Worm (Caenorhabditis elegans) whole organism, mixed stage, embryonic: ENCODE measurements around the gene R09E10.8.
A peak's percentile ranks its signal among the peaks of the same experiment; 100 is the strongest.

Source experiments
- bed-3 ChIP-seq: fragments of 200-800 bp; sonication (Bioruptor generic); optimal IDR thresholded peaks from 3 replicates; lab custom pipeline; 2018; ENCODE audit warnings: mild to moderate bottlenecking, missing genetic modification characterization, moderate library complexity, missing compliant biosample characterization
- blmp-1 ChIP-seq: fragments of 150-350 bp; optimal IDR thresholded peaks from 2 replicates; lab custom pipeline; 2014; ENCODE audit warnings: missing biosample characterization, missing genetic modification characterization
- ceh-39 ChIP-seq: fragments of 150-350 bp; optimal IDR thresholded peaks from 2 replicates; lab custom pipeline; 2014; ENCODE audit warnings: missing biosample characterization, missing genetic modification characterization
- ceh-43 ChIP-seq: fragments of 200-800 bp; sonication (Bioruptor generic); optimal IDR thresholded peaks from 2 replicates; lab custom pipeline; 2018; ENCODE audit warnings: mild to moderate bottlenecking, missing genetic modification characterization, moderate library complexity, missing compliant biosample characterization
- ceh-83 ChIP-seq: fragments of 200-800 bp; sonication (Bioruptor generic); optimal IDR thresholded peaks from 2 replicates; lab custom pipeline; 2018; ENCODE audit warnings: mild to moderate bottlenecking, missing genetic modification characterization, missing compliant biosample characterization
- ces-1 ChIP-seq: fragments of 150-350 bp; optimal IDR thresholded peaks from 2 replicates; lab custom pipeline; 2014; ENCODE audit warnings: missing biosample characterization, missing genetic modification reagents, missing genetic modification characterization
- drap-1 ChIP-seq: fragments of 200-800 bp; sonication (Bioruptor generic); optimal IDR thresholded peaks from 3 replicates; lab custom pipeline; 2018; ENCODE audit warnings: mild to moderate bottlenecking, missing genetic modification characterization, missing compliant biosample characterization
- elt-3 ChIP-seq: fragments of 150-350 bp; optimal IDR thresholded peaks from 2 replicates; lab custom pipeline; 2014; ENCODE audit warnings: missing biosample characterization, missing genetic modification characterization
- flh-1 ChIP-seq: fragments of 200-800 bp; sonication (Bioruptor generic); optimal IDR thresholded peaks from 2 replicates; lab custom pipeline; 2018; ENCODE audit warnings: mild to moderate bottlenecking, missing genetic modification characterization, moderate library complexity, missing compliant biosample characterization
- ham-2 ChIP-seq: fragments of 200-800 bp; sonication (Bioruptor generic); optimal IDR thresholded peaks from 2 replicates; lab custom pipeline; 2018; ENCODE audit warnings: mild to moderate bottlenecking, missing genetic modification characterization, missing compliant biosample characterization
- lin-13 ChIP-seq: fragments of 150-350 bp; optimal IDR thresholded peaks from 2 replicates; lab custom pipeline; 2014; ENCODE audit warnings: missing biosample characterization, missing genetic modification characterization
- lin-32 ChIP-seq: fragments of 200-800 bp; sonication (Bioruptor generic); optimal IDR thresholded peaks from 2 replicates; lab custom pipeline; 2018; ENCODE audit warnings: mild to moderate bottlenecking, missing genetic modification characterization, missing compliant biosample characterization
- lsy-2 ChIP-seq: fragments of 150-350 bp; optimal IDR thresholded peaks from 2 replicates; lab custom pipeline; 2014; ENCODE audit warnings: missing biosample characterization, missing genetic modification characterization
- mab-5 ChIP-seq: fragments of 150-350 bp; optimal IDR thresholded peaks from 2 replicates; lab custom pipeline; 2014; ENCODE audit warnings: missing biosample characterization, missing genetic modification characterization
- mep-1 ChIP-seq: fragments of 150-350 bp; optimal IDR thresholded peaks from 2 replicates; lab custom pipeline; 2017; ENCODE audit warnings: missing biosample characterization, missing genetic modification reagents, missing genetic modification characterization, inconsistent platforms
- nhr-12 ChIP-seq: fragments of 150-350 bp; optimal IDR thresholded peaks from 2 replicates; lab custom pipeline; 2014; ENCODE audit warnings: missing biosample characterization, missing genetic modification characterization
- nhr-2 ChIP-seq: fragments of 150-350 bp; optimal IDR thresholded peaks from 2 replicates; lab custom pipeline; 2014; ENCODE audit warnings: missing biosample characterization, missing genetic modification characterization
- nhr-237 ChIP-seq: fragments of 150-350 bp; optimal IDR thresholded peaks from 2 replicates; lab custom pipeline; 2014; ENCODE audit warnings: missing biosample characterization, missing genetic modification characterization
- nhr-28 ChIP-seq: fragments of 150-350 bp; optimal IDR thresholded peaks from 2 replicates; lab custom pipeline; 2014; ENCODE audit warnings: missing biosample characterization, missing genetic modification characterization
- nhr-76 ChIP-seq: sonication (generic microtip); optimal IDR thresholded peaks from 2 replicates; lab custom pipeline; 2017; ENCODE audit warnings: missing biosample characterization, missing genetic modification characterization
- pha-4 ChIP-seq: fragments of 150-350 bp; optimal IDR thresholded peaks from 2 replicates; lab custom pipeline; 2018; ENCODE audit warnings: missing biosample characterization, missing genetic modification reagents, missing genetic modification characterization
- sem-2 ChIP-seq: fragments of 200-800 bp; sonication (Bioruptor generic); optimal IDR thresholded peaks from 2 replicates; lab custom pipeline; 2018; ENCODE audit warnings: mild to moderate bottlenecking, missing genetic modification characterization, missing compliant biosample characterization
- snpc-4 ChIP-seq: fragments of 150-350 bp; optimal IDR thresholded peaks from 2 replicates; lab custom pipeline; 2014; ENCODE audit warnings: missing biosample characterization, missing genetic modification characterization
- sptf-1 ChIP-seq: sonication (generic microtip); optimal IDR thresholded peaks from 2 replicates; lab custom pipeline; 2017; ENCODE audit warnings: mild to moderate bottlenecking, missing genetic modification characterization, moderate library complexity, missing compliant biosample characterization
- tbx-8 ChIP-seq: fragments of 200-800 bp; sonication (Bioruptor generic); optimal IDR thresholded peaks from 2 replicates; lab custom pipeline; 2018; ENCODE audit warnings: mild to moderate bottlenecking, missing genetic modification characterization, moderate library complexity, missing compliant biosample characterization
- unc-120 ChIP-seq: sonication (generic microtip); optimal IDR thresholded peaks from 2 replicates; lab custom pipeline; 2017; ENCODE audit warnings: missing genetic modification characterization, missing compliant biosample characterization; ENCODE audit not compliant: poor library complexity, severe bottlenecking
- unc-39 ChIP-seq: fragments of 150-350 bp; optimal IDR thresholded peaks from 2 replicates; lab custom pipeline; 2014; ENCODE audit warnings: missing biosample characterization, missing genetic modification characterization
- unc-62 ChIP-seq: fragments of 150-350 bp; optimal IDR thresholded peaks from 2 replicates; lab custom pipeline; 2014; ENCODE audit warnings: missing biosample characterization, missing genetic modification reagents, missing genetic modification characterization
- zip-8 ChIP-seq: fragments of 150-350 bp; optimal IDR thresholded peaks from 2 replicates; lab custom pipeline; 2014; ENCODE audit warnings: missing biosample characterization, missing genetic modification characterization
- ztf-11 ChIP-seq: fragments of 150-350 bp; optimal IDR thresholded peaks from 2 replicates; lab custom pipeline; 2014; ENCODE audit warnings: missing biosample characterization, missing genetic modification characterization

The R09E10.8 gene

ce11 chrIV:10345486-10345885 is 35.3 kb upstream of the R09E10.8 start:
- no peak for TF ChIP-seq nhr-237 (tag; lab: Kevin White, UChicago)
- TF ChIP-seq pha-4 (tag; lab: Kevin White, UChicago) = no peak
- TF ChIP-seq unc-39 (tag; lab: Kevin White, UChicago) = no peak
- no peak for TF ChIP-seq nhr-28 (tag; lab: Kevin White, UChicago)
- no peak for TF ChIP-seq sptf-1
- TF ChIP-seq blmp-1 (tag; lab: Kevin White, UChicago) = no peak
- no peak for TF ChIP-seq ztf-11 (tag; lab: Kevin White, UChicago)
- no peak for TF ChIP-seq ham-2 (GFP tag; lab: Kevin White, UChicago)
- no peak for TF ChIP-seq lin-32 (GFP tag; lab: Kevin White, UChicago)
- TF ChIP-seq nhr-76 (tag; lab: Kevin White, UChicago) = no peak
- TF ChIP-seq, all 35 proteins: peak for 0

- peak; percentile 40 for TF ChIP-seq ces-1 (GFP tag; lab: Kevin White, UChicago)
- TF ChIP-seq sem-2 (GFP tag; lab: Kevin White, UChicago) = no peak
- TF ChIP-seq flh-1 = no peak
- no peak for TF ChIP-seq lsy-2
- TF ChIP-seq bed-3 = no peak
- peak; percentile 22 for TF ChIP-seq mep-1
- no peak for TF ChIP-seq lin-13
- no peak for TF ChIP-seq unc-39 (tag; lab: Kevin White, UChicago)
- TF ChIP-seq tbx-8 (GFP tag; lab: Kevin White, UChicago) = no peak
- TF ChIP-seq unc-120 (tag; lab: Kevin White, UChicago) = peak; percentile 43
These were observed 34.4 kb upstream of the R09E10.8 start for ce11 chrIV:10344621-10345020.

ce11 chrIV:10342361-10342706 is 32.1 kb upstream of the R09E10.8 start:
- peak; percentile 84 for TF ChIP-seq blmp-1 (tag; lab: Kevin White, UChicago)
- TF ChIP-seq nhr-28 (tag; lab: Kevin White, UChicago) = no peak
- TF ChIP-seq unc-120 (tag; lab: Kevin White, UChicago) = peak; percentile 55
- no peak for TF ChIP-seq nhr-12 (tag; lab: Kevin White, UChicago)
- no peak for TF ChIP-seq nhr-76 (tag; lab: Kevin White, UChicago)
- TF ChIP-seq drap-1 (GFP tag; lab: Kevin White, UChicago) = no peak
- no peak for TF ChIP-seq snpc-4 (tag; lab: Kevin White, UChicago)
- TF ChIP-seq unc-39 (tag; lab: Kevin White, UChicago) = no peak
- TF ChIP-seq flh-1 = no peak
- TF ChIP-seq elt-3 (tag; lab: Kevin White, UChicago) = peak; percentile 55
- TF ChIP-seq ham-2 (GFP tag; lab: Kevin White, UChicago) = peak; percentile 14
- no peak for TF ChIP-seq zip-8 (tag; lab: Kevin White, UChicago)
- peak; percentile 77 for TF ChIP-seq unc-62
- TF ChIP-seq ces-1 (GFP tag; lab: Kevin White, UChicago) = no peak
- TF ChIP-seq ceh-39 (tag; lab: Kevin White, UChicago) = no peak
- TF ChIP-seq, all 35 proteins: peak for 5

- TF ChIP-seq ces-1 (GFP tag; lab: Kevin White, UChicago) (peak; percentile 14), lsy-2 (no peak)
These were observed 31.6 kb upstream of the R09E10.8 start for ce11 chrIV:10341618-10342360.

- TF ChIP-seq ceh-43 (GFP tag; lab: Kevin White, UChicago) (no peak), lin-32 (GFP tag; lab: Kevin White, UChicago) (no peak), nhr-2 (tag; lab: Kevin White, UChicago) (no peak), snpc-4 (tag; lab: Kevin White, UChicago) (no peak), nhr-237 (tag; lab: Kevin White, UChicago) (no peak), unc-39 (tag; lab: Kevin White, UChicago) (no peak), ceh-83 (GFP tag; lab: Kevin White, UChicago) (no peak), pha-4 (tag; lab: Kevin White, UChicago) (no peak), zip-8 (tag; lab: Kevin White, UChicago) (no peak), lsy-2 (no peak), ceh-39 (tag; lab: Kevin White, UChicago) (no peak), nhr-28 (tag; lab: Kevin White, UChicago) (no peak), mab-5 (tag; lab: Kevin White, UChicago) (no peak), drap-1 (GFP tag; lab: Kevin White, UChicago) (no peak)
These were observed 29.5 kb upstream of the R09E10.8 start for ce11 chrIV:10339701-10340100.
